Worm (Caenorhabditis elegans) whole organism, L1 larva: ENCODE data around the gene pfd-4.

Experiments used
- aha-1 ChIP-seq: fragments of 150-350 bp; optimal IDR thresholded peaks from 2 replicates; lab custom pipeline; 2014; ENCODE audit warnings: missing biosample characterization, missing genetic modification characterization
- alr-1 ChIP-seq: fragments of 200-800 bp; sonication (Bioruptor generic); optimal IDR thresholded peaks from 2 replicates; lab custom pipeline; 2018; ENCODE audit warnings: borderline replicate concordance, mild to moderate bottlenecking, missing genetic modification characterization, missing compliant biosample characterization
- aly-2 ChIP-seq: fragments of 150-350 bp; optimal IDR thresholded peaks from 2 replicates; lab custom pipeline; 2014; ENCODE audit warnings: missing biosample characterization, missing genetic modification characterization
- ceh-82 ChIP-seq, 3 experiments: fragments of 150-350 bp in 1 of 3; sonication (generic microtip) in 2 of 3; optimal IDR thresholded peaks; 2 replicates each; lab custom pipeline; 2014 to 2017; ENCODE audit warnings: missing biosample characterization in 3 of 3, missing genetic modification characterization in 3 of 3
- ces-1 ChIP-seq: fragments of 150-350 bp; optimal IDR thresholded peaks from 2 replicates; lab custom pipeline; 2014; ENCODE audit warnings: missing biosample characterization, missing genetic modification reagents, missing genetic modification characterization
- dsc-1 ChIP-seq: sonication (generic microtip); optimal IDR thresholded peaks from 2 replicates; lab custom pipeline; 2016; ENCODE audit warnings: mild to moderate bottlenecking, missing genetic modification characterization, missing compliant biosample characterization
- efl-1 ChIP-seq, 4 experiments: fragments of 150-350 bp; optimal IDR thresholded peaks in 3 of 4; peaks in 1 of 4; 1 replicate in 1 of 4; 2 replicates in 3 of 4; lab custom pipeline; 2014; ENCODE audit warnings: missing biosample characterization in 2 of 4, missing genetic modification characterization in 2 of 4, missing genetic modification reagents in 2 of 4
- egl-13 ChIP-seq: sonication (generic microtip); optimal IDR thresholded peaks from 2 replicates; lab custom pipeline; 2016; ENCODE audit warnings: missing genotype, missing genetic modification reagents, missing genetic modification characterization, missing compliant biosample characterization
- fkh-8 ChIP-seq: sonication (generic microtip); optimal IDR thresholded peaks from 2 replicates; lab custom pipeline; 2016; ENCODE audit warnings: mild to moderate bottlenecking, missing genetic modification characterization, missing compliant biosample characterization
- grh-1 ChIP-seq: fragments of 200-800 bp; sonication (Bioruptor generic); IDR thresholded peaks from 2 replicates; pipeline ENCODE4 v1.3.6; 2022; ENCODE audit warnings: missing genetic modification reagents, missing genetic modification characterization, missing compliant biosample characterization
- hlh-4 ChIP-seq: sonication (generic microtip); optimal IDR thresholded peaks from 2 replicates; lab custom pipeline; 2016; ENCODE audit warnings: mild to moderate bottlenecking, missing genetic modification characterization, missing compliant biosample characterization
- isw-1 ChIP-seq: fragments of 200-800 bp; sonication (Bioruptor generic); IDR thresholded peaks from 2 replicates; pipeline ENCODE4 v1.3.6; 2022; ENCODE audit warnings: missing genetic modification characterization, missing compliant biosample characterization
- lin-13 ChIP-seq: fragments of 150-350 bp; optimal IDR thresholded peaks from 2 replicates; lab custom pipeline; 2014; ENCODE audit warnings: missing biosample characterization, missing genetic modification reagents, missing genetic modification characterization
- lin-14 ChIP-seq: fragments of 200-800 bp; sonication (Bioruptor generic); optimal IDR thresholded peaks from 2 replicates; lab custom pipeline; 2018; ENCODE audit warnings: mild to moderate bottlenecking, missing genetic modification characterization, moderate library complexity, missing compliant biosample characterization
- lin-39 ChIP-seq: fragments of 150-350 bp; optimal IDR thresholded peaks from 2 replicates; lab custom pipeline; 2014; ENCODE audit warnings: missing biosample characterization, missing genetic modification reagents, missing genetic modification characterization
- lsy-2 ChIP-seq, 2 experiments: fragments of 150-350 bp; optimal IDR thresholded peaks; 2 replicates each; lab custom pipeline; 2014; ENCODE audit warnings: missing biosample characterization in 2 of 2, missing genetic modification characterization in 2 of 2
- mab-9 ChIP-seq: fragments of 200-800 bp; sonication (Bioruptor generic); IDR thresholded peaks from 2 replicates; pipeline ENCODE4 v1.3.6; 2022; ENCODE audit warnings: missing genetic modification reagents, missing genetic modification characterization, missing compliant biosample characterization
- mdl-1 ChIP-seq, 2 experiments: fragments of 150-350 bp; optimal IDR thresholded peaks; 2 replicates each; lab custom pipeline; 2014 to 2017; ENCODE audit warnings: missing biosample characterization in 2 of 2, missing genetic modification characterization in 2 of 2, inconsistent platforms in 1 of 2
- mef-2 ChIP-seq: fragments of 150-350 bp; optimal IDR thresholded peaks from 2 replicates; lab custom pipeline; 2014; ENCODE audit warnings: missing biosample characterization, missing genetic modification characterization
- nhr-19 ChIP-seq: fragments of 200-800 bp; sonication (Bioruptor generic); conservative IDR thresholded peaks from 2 replicates; pipeline ENCODE4 v1.3.6; 2022; ENCODE audit warnings: missing genetic modification characterization, missing compliant biosample characterization
- nhr-20 ChIP-seq: sonication (generic microtip); optimal IDR thresholded peaks from 2 replicates; lab custom pipeline; 2016; ENCODE audit warnings: mild to moderate bottlenecking, missing genetic modification characterization, missing compliant biosample characterization
- nhr-47 ChIP-seq: sonication (generic microtip); optimal IDR thresholded peaks from 2 replicates; lab custom pipeline; 2016; ENCODE audit warnings: mild to moderate bottlenecking, missing genetic modification characterization, moderate library complexity, missing compliant biosample characterization
- nhr-71 ChIP-seq: sonication (generic microtip); optimal IDR thresholded peaks from 2 replicates; lab custom pipeline; 2016; ENCODE audit warnings: mild to moderate bottlenecking, missing genetic modification characterization, moderate library complexity, missing compliant biosample characterization
- nhr-76 ChIP-seq: sonication (generic microtip); optimal IDR thresholded peaks from 2 replicates; lab custom pipeline; 2017; ENCODE audit warnings: missing biosample characterization, missing genetic modification characterization
- pag-3 ChIP-seq: sonication (generic microtip); optimal IDR thresholded peaks from 2 replicates; lab custom pipeline; 2017; ENCODE audit warnings: missing genetic modification characterization, mild to moderate bottlenecking, missing compliant biosample characterization, antibody characterized with exemption, borderline replicate concordance; ENCODE audit not compliant: insufficient read depth
- rnt-1 ChIP-seq: sonication (generic microtip); optimal IDR thresholded peaks from 2 replicates; lab custom pipeline; 2016; ENCODE audit warnings: mild to moderate bottlenecking, missing genetic modification characterization, moderate library complexity, missing compliant biosample characterization
- snu-23 ChIP-seq: sonication (generic microtip); optimal IDR thresholded peaks from 2 replicates; lab custom pipeline; 2016; ENCODE audit warnings: missing genetic modification characterization, missing compliant biosample characterization
- sox-4 ChIP-seq: sonication (generic microtip); optimal IDR thresholded peaks from 2 replicates; lab custom pipeline; 2016; ENCODE audit warnings: missing genetic modification characterization, missing compliant biosample characterization
- sup-37 ChIP-seq: fragments of 200-800 bp; sonication (Bioruptor generic); optimal IDR thresholded peaks from 2 replicates; lab custom pipeline; 2018; ENCODE audit warnings: mild to moderate bottlenecking, missing genetic modification characterization, missing compliant biosample characterization
- swsn-7 ChIP-seq: sonication (generic microtip); optimal IDR thresholded peaks from 2 replicates; lab custom pipeline; 2016; ENCODE audit warnings: missing genetic modification characterization, missing compliant biosample characterization
- unc-130 ChIP-seq: fragments of 150-350 bp; optimal IDR thresholded peaks from 2 replicates; lab custom pipeline; 2017; ENCODE audit warnings: missing biosample characterization, missing genetic modification characterization, inconsistent platforms
- unc-86 ChIP-seq: sonication (generic microtip); optimal IDR thresholded peaks from 2 replicates; lab custom pipeline; 2016; ENCODE audit warnings: missing genetic modification characterization, missing compliant biosample characterization
- unc-98 ChIP-seq: fragments of 200-800 bp; sonication (Bioruptor generic); IDR thresholded peaks from 2 replicates; pipeline ENCODE4 v1.3.6; 2022; ENCODE audit warnings: missing genetic modification characterization, missing compliant biosample characterization
- zip-4 ChIP-seq: fragments of 200-800 bp; sonication (Bioruptor generic); optimal IDR thresholded peaks from 2 replicates; lab custom pipeline; 2018; ENCODE audit warnings: mild to moderate bottlenecking, missing genetic modification characterization, moderate library complexity, missing compliant biosample characterization

Gene pfd-4

ce11 chrIV:11347275-11347674 is 32.3 kb downstream of the pfd-4 start:
- no peak for TF ChIP-seq alr-1 (tag; lab: Kevin White, UChicago)
- TF ChIP-seq aly-2 (tag; lab: Kevin White, UChicago) = no peak
- no peak for TF ChIP-seq aha-1 (tag; lab: Kevin White, UChicago)
- TF ChIP-seq zip-4 (GFP tag; lab: Kevin White, UChicago) = no peak
- TF ChIP-seq sup-37 (GFP tag; lab: Kevin White, UChicago) = no peak
- TF ChIP-seq mef-2 (tag; lab: Kevin White, UChicago) = peak; percentile 6
- no peak for TF ChIP-seq hlh-4 (tag; lab: Kevin White, UChicago)
- TF ChIP-seq fkh-8 = peak; percentile 57
- TF ChIP-seq dsc-1 = peak; percentile 63
- peak; percentile 11 for TF ChIP-seq nhr-47 (tag; lab: Kevin White, UChicago)
- no peak for TF ChIP-seq nhr-76 (tag; lab: Kevin White, UChicago)
- TF ChIP-seq mab-9 (GFP tag; lab: Robert Waterston, UW) = no peak

ce11 chrIV:11348822-11349221 is 33.8 kb downstream of the pfd-4 start:
- peak; percentile 34 for TF ChIP-seq lin-14 (GFP tag; lab: Kevin White, UChicago)
- TF ChIP-seq efl-1 (optimal IDR thresholded peaks at IDR 0.05; lab: Kevin White, UChicago) = no peak
- no peak for TF ChIP-seq efl-1 (GFP tag; optimal IDR thresholded peaks at IDR 0.05 in 1 of 2; lab: Kevin White, UChicago)
- TF ChIP-seq, all 84 proteins: peak for 1

DNA sequence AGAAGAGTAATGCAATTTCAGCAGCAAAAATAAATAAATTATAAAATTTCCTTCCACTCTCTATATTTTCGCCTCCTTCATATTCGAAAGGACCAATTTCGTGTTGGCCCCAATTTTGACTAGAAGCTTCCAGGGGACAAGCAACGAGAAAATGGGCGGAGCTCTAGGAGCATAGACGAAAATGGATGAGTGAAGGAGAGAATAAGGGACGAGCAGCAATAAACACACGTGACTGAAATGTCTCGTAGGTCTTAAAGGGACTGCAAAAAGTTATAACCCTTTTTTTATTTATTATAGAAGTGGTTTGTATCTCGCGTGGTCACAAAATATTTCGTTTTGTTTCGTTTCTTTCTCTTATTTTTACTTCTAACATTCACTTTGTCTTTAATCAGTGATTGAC is 34.7 kb downstream of the pfd-4 start:
- TF ChIP-seq ceh-82 (tag; optimal IDR thresholded peaks at IDR 0.05; lab: Kevin White, UChicago) (peak in 1 of 3 experiments; percentile 1), nhr-71 (tag; lab: Kevin White, UChicago) (peak; percentile 37), nhr-47 (tag; lab: Kevin White, UChicago) (peak; percentile 53), mef-2 (tag; lab: Kevin White, UChicago) (peak; percentile 7), lin-14 (GFP tag; lab: Kevin White, UChicago) (peak; percentile 62), lsy-2 (tag; optimal IDR thresholded peaks at IDR 0.05; lab: Kevin White, UChicago) (peak; percentile 0 to 28), sox-4 (no peak), nhr-20 (tag; lab: Kevin White, UChicago) (no peak), unc-86 (tag; lab: Kevin White, UChicago) (peak; percentile 7), dsc-1 (peak; percentile 55), alr-1 (tag; lab: Kevin White, UChicago) (no peak)

ce11 chrIV:11350809-11351208 is 35.8 kb downstream of the pfd-4 start:
- TF ChIP-seq lin-39 (tag; lab: Kevin White, UChicago) (peak; percentile 66), ces-1 (no peak), unc-98 (peak; percentile 38; the same call in 1 of the 2 replicates), lin-13 (no peak), snu-23 (peak; percentile 47), swsn-7 (tag; lab: Kevin White, UChicago) (peak; percentile 24), pag-3 (peak; percentile 64), nhr-71 (tag; lab: Kevin White, UChicago) (peak; percentile 85), dsc-1 (no peak), mdl-1 (tag; optimal IDR thresholded peaks at IDR 0.05; lab: Kevin White, UChicago) (no peak), grh-1 (GFP tag; lab: Robert Waterston, UW) (no peak), nhr-20 (tag; lab: Kevin White, UChicago) (peak; percentile 41), nhr-19 (GFP tag; lab: Robert Waterston, UW) (peak; percentile 55), lin-14 (GFP tag; lab: Kevin White, UChicago) (peak; percentile 93), lsy-2 (tag; optimal IDR thresholded peaks at IDR 0.05; lab: Kevin White, UChicago) (peak; percentile 31 to 45), rnt-1 (peak; percentile 75)

DNA sequence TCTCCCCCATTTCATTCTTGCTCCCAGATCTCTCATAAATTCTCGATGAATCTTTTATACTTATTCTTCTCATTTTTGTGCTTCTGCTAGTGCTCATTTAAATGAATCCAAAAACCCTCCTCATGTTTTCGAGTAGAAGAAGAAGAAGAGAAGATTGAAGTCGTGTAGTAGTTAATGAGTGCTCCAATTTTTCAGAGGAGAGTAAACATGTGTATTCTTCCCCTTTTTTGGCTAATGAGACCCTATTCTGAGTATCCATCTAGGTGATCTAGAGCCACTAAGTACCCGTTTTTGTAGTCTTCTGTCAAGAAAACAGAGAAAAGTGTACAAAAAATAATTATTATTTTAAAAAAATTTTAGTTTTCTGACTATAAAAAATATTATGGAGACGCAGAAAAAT is 36.6 kb downstream of the pfd-4 start:
- TF ChIP-seq egl-13 (tag; lab: Kevin White, UChicago) (no peak), unc-130 (tag; lab: Kevin White, UChicago) (no peak), lin-14 (GFP tag; lab: Kevin White, UChicago) (peak; percentile 54), efl-1 (optimal IDR thresholded peaks at IDR 0.05; lab: Kevin White, UChicago) (no peak), efl-1 (GFP tag; optimal IDR thresholded peaks at IDR 0.05 in 1 of 2; lab: Kevin White, UChicago) (peak in 1 of 2 experiments; percentile 61), isw-1 (GFP tag; lab: Robert Waterston, UW) (no peak), nhr-71 (tag; lab: Kevin White, UChicago) (peak; percentile 10), nhr-47 (tag; lab: Kevin White, UChicago) (peak; percentile 3), pag-3 (no peak)
